Fruit fly (Drosophila melanogaster): Measurements from ENCODE around the gene Pka-R1.
A peak's percentile ranks its signal among the peaks of the same experiment; 100 is the strongest.

The Pka-R1 gene

dm6 chr3L:20841465-20842109 lies 25.7 kb downstream of the Pka-R1 start, which contains the start of the genes CSN3 and CG11456 (continued):
- TF ChIP-seq caup (GFP tag; optimal IDR thresholded peaks at IDR 0.05; ENCODE audit: severe bottlenecking) (peak; percentile 46), CG17912 (GFP tag; optimal IDR thresholded peaks at IDR 0.05) (no peak), CTCF (GFP tag; optimal IDR thresholded peaks at IDR 0.05) (peak; percentile 96), hb (GFP tag; IDR thresholded peaks at IDR 0.05; ENCODE audit: partially characterized antibody) (peak; percentile 50; the same call in 1 of the 3 replicates), Hr39 (optimal IDR thresholded peaks at IDR 0.05) (no peak), CG7271 (tag; optimal IDR thresholded peaks at IDR 0.05) (no peak), Xrp1 (GFP tag; IDR thresholded peaks at IDR 0.05) (peak; percentile 52), ato (GFP tag; IDR thresholded peaks at IDR 0.05; ENCODE audit: partially characterized antibody) (peak; percentile 50; the same call in 1 of the 2 replicates), Bteb2 (GFP tag; optimal IDR thresholded peaks at IDR 0.05) (peak; percentile 49), row (GFP tag; IDR thresholded peaks at IDR 0.05) (peak; percentile 49), cato (GFP tag; optimal IDR thresholded peaks at IDR 0.05; ENCODE audit: borderline replicate concordance) (no peak), CG17385 (GFP tag; optimal IDR thresholded peaks at IDR 0.05) (no peak), sim (GFP tag; IDR thresholded peaks at IDR 0.05) (no peak), lbe (GFP tag; optimal IDR thresholded peaks at IDR 0.05) (no peak), Dek (tag; optimal IDR thresholded peaks at IDR 0.05) (peak; percentile 53), CG17186 (GFP tag; optimal IDR thresholded peaks at IDR 0.05) (peak; percentile 24), Pdp1 (GFP tag; optimal IDR thresholded peaks at IDR 0.05) (peak in 1 of 2 experiments; percentile 33), Hr78 (GFP tag; optimal IDR thresholded peaks at IDR 0.05) (no peak), CG15696 (tag; optimal IDR thresholded peaks at IDR 0.05) (no peak), wor (GFP tag; IDR thresholded peaks at IDR 0.05) (no peak), zfh2 (GFP tag; optimal IDR thresholded peaks at IDR 0.05) (peak; percentile 59), fd102C (GFP tag; optimal IDR thresholded peaks at IDR 0.05) (no peak), CG5953 (GFP tag; IDR thresholded peaks at IDR 0.05) (no peak), Trl (optimal IDR thresholded peaks at IDR 0.05) (no peak), Trl (GFP tag; optimal IDR thresholded peaks at IDR 0.05) (peak; percentile 50), CG1602 (GFP tag; optimal IDR thresholded peaks at IDR 0.05) (peak; percentile 21), az2 (GFP tag; optimal IDR thresholded peaks at IDR 0.05) (no peak), Sin3A (optimal IDR thresholded peaks at IDR 0.05) (peak; percentile 36), slp2 (GFP tag; optimal IDR thresholded peaks at IDR 0.05) (peak; percentile 34), CG32767 (GFP tag; IDR thresholded peaks at IDR 0.05) (no peak), CG13624 (GFP tag; optimal IDR thresholded peaks at IDR 0.05) (peak; percentile 48), YL-1 (GFP tag; optimal IDR thresholded peaks at IDR 0.05) (peak; percentile 45), CG34422 (GFP tag; IDR thresholded peaks at IDR 0.05) (peak; percentile 34; the same call in 2 of the 3 replicates), CG8290 (GFP tag; optimal IDR thresholded peaks at IDR 0.05) (peak; percentile 98), CG8290 (tag; optimal IDR thresholded peaks at IDR 0.05) (peak; percentile 96 to 97), CG18619 (GFP tag; optimal IDR thresholded peaks at IDR 0.05) (no peak), insv (GFP tag; optimal IDR thresholded peaks at IDR 0.05) (peak in 1 of 2 experiments; percentile 7), en (GFP tag; optimal IDR thresholded peaks at IDR 0.05) (no peak), CG16863 (GFP tag; optimal IDR thresholded peaks at IDR 0.05) (peak; percentile 18), Nf-YA (GFP tag; IDR thresholded peaks at IDR 0.05) (no peak), crp (GFP tag; optimal IDR thresholded peaks at IDR 0.05) (peak in 1 of 2 experiments; percentile 80), Optix (GFP tag; IDR thresholded peaks at IDR 0.05) (no peak), lilli (GFP tag; optimal IDR thresholded peaks at IDR 0.05) (peak; percentile 58), Jarid2 (GFP tag; optimal IDR thresholded peaks at IDR 0.05) (no peak), grn (GFP tag; optimal IDR thresholded peaks at IDR 0.05) (no peak), Sox102F (GFP tag; optimal IDR thresholded peaks at IDR 0.05) (no peak), grau (tag; optimal IDR thresholded peaks at IDR 0.05) (peak; percentile 42), Nf-YC (tag; optimal IDR thresholded peaks at IDR 0.05) (no peak), corto (GFP tag; optimal IDR thresholded peaks at IDR 0.05) (no peak), bowl (GFP tag; IDR thresholded peaks at IDR 0.05) (no peak), CG15601 (tag; optimal IDR thresholded peaks at IDR 0.05) (no peak)
